Worm (Caenorhabditis elegans) whole organism, L2 larva: ENCODE measurements around the gene C27A7.6.

Experiments
- gmeb-1 ChIP-seq: fragments of 150-350 bp; optimal IDR thresholded peaks from 2 replicates; lab custom pipeline; 2014; ENCODE audit warnings: missing biosample characterization, missing genetic modification characterization
- lin-39 ChIP-seq: fragments of 150-350 bp; optimal IDR thresholded peaks from 2 replicates; lab custom pipeline; 2014; ENCODE audit warnings: missing biosample characterization, missing genetic modification reagents, missing genetic modification characterization
- mdl-1 ChIP-seq, 2 experiments: fragments of 150-350 bp in 1 of 2; sonication (generic microtip) in 1 of 2; optimal IDR thresholded peaks; 2 replicates each; lab custom pipeline; 2017; ENCODE audit warnings: missing biosample characterization in 2 of 2, missing genetic modification characterization in 2 of 2
- nhr-11 ChIP-seq: fragments of 150-350 bp; optimal IDR thresholded peaks from 2 replicates; lab custom pipeline; 2014; ENCODE audit warnings: missing biosample characterization, missing genetic modification characterization
- nhr-21 ChIP-seq: fragments of 150-350 bp; optimal IDR thresholded peaks from 2 replicates; lab custom pipeline; 2014; ENCODE audit warnings: missing biosample characterization, missing genetic modification characterization
- unc-62 ChIP-seq: fragments of 150-350 bp; optimal IDR thresholded peaks from 2 replicates; lab custom pipeline; 2014; ENCODE audit warnings: missing biosample characterization, missing genetic modification reagents, missing genetic modification characterization
- ztf-11 ChIP-seq: sonication (generic microtip); optimal IDR thresholded peaks from 2 replicates; lab custom pipeline; 2017; ENCODE audit warnings: missing biosample characterization, missing genetic modification characterization
- ztf-4 ChIP-seq: fragments of 150-350 bp; optimal IDR thresholded peaks from 2 replicates; lab custom pipeline; 2014; ENCODE audit warnings: missing biosample characterization, missing genetic modification characterization

DNA sequence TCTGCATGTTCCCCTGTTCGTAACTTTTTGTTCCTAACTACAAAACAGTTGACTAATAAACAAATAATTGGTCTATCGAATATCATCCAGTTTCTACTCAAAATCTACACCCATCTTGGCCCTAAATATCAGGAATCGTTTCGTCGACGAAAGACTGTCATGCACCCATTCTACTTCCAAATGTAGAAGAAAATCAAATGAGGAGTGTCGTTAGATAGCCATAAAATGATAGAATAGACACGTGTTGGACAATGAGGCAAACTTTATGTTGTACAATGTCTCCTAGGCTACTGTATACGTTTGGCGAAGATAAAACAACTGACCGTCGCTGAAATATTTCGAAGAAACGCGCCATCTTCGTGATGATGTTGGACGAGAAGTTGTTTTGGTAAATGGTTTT lies 29.4 kb upstream of the C27A7.6 start:
- TF ChIP-seq gmeb-1 (no peak), nhr-11 (tag; lab: Kevin White, UChicago) (no peak), lin-39 (tag; lab: Kevin White, UChicago) (no peak), mdl-1 (tag; optimal IDR thresholded peaks at IDR 0.05; lab: Kevin White, UChicago) (no peak), ztf-4 (tag; lab: Kevin White, UChicago) (no peak), unc-62 (GFP tag; lab: Kevin White, UChicago) (no peak), nhr-21 (tag; lab: Kevin White, UChicago) (no peak), ztf-11 (tag; lab: Kevin White, UChicago) (no peak)
